Worm (Caenorhabditis elegans): ENCODE results near the gene Y55F3BL.6.

- no peak for TF ChIP-seq pha-4 (tag; optimal IDR thresholded peaks at IDR 0.05)
- no peak for TF ChIP-seq skn-1 (tag; optimal IDR thresholded peaks at IDR 0.05)
- TF ChIP-seq elt-2 (tag; optimal IDR thresholded peaks at IDR 0.05): no peak
- TF ChIP-seq ztf-11 (tag; optimal IDR thresholded peaks at IDR 0.05): no peak
- TF ChIP-seq fkh-2 (tag; optimal IDR thresholded peaks at IDR 0.05): no peak
- no peak for TF ChIP-seq egl-5 (tag; optimal IDR thresholded peaks at IDR 0.05)
- TF ChIP-seq snpc-4 (tag; optimal IDR thresholded peaks at IDR 0.05): no peak
These were observed 33.9 kb downstream of the Y55F3BL.6 start, which contains the start of gene mrpl-2 for ce11 chrIV:772931-773330.
